Worm (Caenorhabditis elegans): ENCODE results near the gene nhr-128.

nhr-128 gene

ce11 chrV:2242630-2243029 is 20.8 kb downstream of the nhr-128 start, which contains the start of gene cyp-33C3:
TSS of gene cyp-33C3 (plus strand) at chrV:2242778.
- TF ChIP-seq aly-1 (tag; optimal IDR thresholded peaks at IDR 0.05): no peak
- TF ChIP-seq hnd-1 (tag; optimal IDR thresholded peaks at IDR 0.05): no peak
- TF ChIP-seq F13C5.2 (tag; optimal IDR thresholded peaks at IDR 0.05): no peak
- no peak for TF ChIP-seq hmbx-1 (tag; optimal IDR thresholded peaks at IDR 0.05)
- no peak for TF ChIP-seq B0310.2 (tag; optimal IDR thresholded peaks at IDR 0.05)
- no peak for TF ChIP-seq ama-1 (optimal IDR thresholded peaks at IDR 0.05)
- no peak for TF ChIP-seq tra-4 (tag; optimal IDR thresholded peaks at IDR 0.05)
- no peak for TF ChIP-seq pes-1 (GFP tag; IDR thresholded peaks at IDR 0.05)
- no peak for TF ChIP-seq flt-1 (GFP tag; IDR thresholded peaks at IDR 0.05)
- TF ChIP-seq ceh-13 (GFP tag; optimal IDR thresholded peaks at IDR 0.05): no peak
- no peak for TF ChIP-seq tbx-37 (GFP tag; conservative IDR thresholded peaks at IDR 0.05)
- TF ChIP-seq scrt-1 (GFP tag; IDR thresholded peaks at IDR 0.05): no peak
- no peak for TF ChIP-seq sea-1 (GFP tag; conservative IDR thresholded peaks at IDR 0.05)
- TF ChIP-seq ceh-36 (tag; optimal IDR thresholded peaks at IDR 0.05): no peak
- no peak for TF ChIP-seq tbx-11 (GFP tag; IDR thresholded peaks at IDR 0.05)
- TF ChIP-seq ets-7 (tag; optimal IDR thresholded peaks at IDR 0.05): no peak
- no peak for TF ChIP-seq hmg-4 (GFP tag; optimal IDR thresholded peaks at IDR 0.05)

- no peak for TF ChIP-seq pes-1 (GFP tag; IDR thresholded peaks at IDR 0.05)
- no peak for TF ChIP-seq ceh-13 (GFP tag; optimal IDR thresholded peaks at IDR 0.05)
- no peak for TF ChIP-seq hnd-1 (tag; optimal IDR thresholded peaks at IDR 0.05)
- no peak for TF ChIP-seq flt-1 (GFP tag; IDR thresholded peaks at IDR 0.05)
- TF ChIP-seq ets-7 (tag; optimal IDR thresholded peaks at IDR 0.05): no peak
- TF ChIP-seq hmg-4 (GFP tag; optimal IDR thresholded peaks at IDR 0.05): no peak
- TF ChIP-seq aly-1 (tag; optimal IDR thresholded peaks at IDR 0.05): no peak
- no peak for TF ChIP-seq tra-4 (tag; optimal IDR thresholded peaks at IDR 0.05)
- TF ChIP-seq F13C5.2 (tag; optimal IDR thresholded peaks at IDR 0.05): no peak
- TF ChIP-seq B0310.2 (tag; optimal IDR thresholded peaks at IDR 0.05): no peak
- TF ChIP-seq hmbx-1 (tag; optimal IDR thresholded peaks at IDR 0.05): no peak
- TF ChIP-seq ama-1 (optimal IDR thresholded peaks at IDR 0.05): no peak
- no peak for TF ChIP-seq sea-1 (GFP tag; conservative IDR thresholded peaks at IDR 0.05)
- no peak for TF ChIP-seq ceh-36 (tag; optimal IDR thresholded peaks at IDR 0.05)
Measured at ce11 chrV:2244751-2245150, 22.9 kb downstream of the nhr-128 start, which contains the start of gene cyp-33C5. TSS of gene cyp-33C5 (plus strand) at chrV:2245004.

- TF ChIP-seq hmbx-1 (tag; optimal IDR thresholded peaks at IDR 0.05) (no peak), F13C5.2 (tag; optimal IDR thresholded peaks at IDR 0.05) (no peak), tbx-11 (GFP tag; IDR thresholded peaks at IDR 0.05) (no peak), B0310.2 (tag; optimal IDR thresholded peaks at IDR 0.05) (no peak), tra-4 (tag; optimal IDR thresholded peaks at IDR 0.05) (no peak), ets-7 (tag; optimal IDR thresholded peaks at IDR 0.05) (no peak), hmg-4 (GFP tag; optimal IDR thresholded peaks at IDR 0.05) (no peak), aly-1 (tag; optimal IDR thresholded peaks at IDR 0.05) (no peak), ama-1 (optimal IDR thresholded peaks at IDR 0.05) (no peak), hnd-1 (tag; optimal IDR thresholded peaks at IDR 0.05) (no peak), ceh-13 (GFP tag; optimal IDR thresholded peaks at IDR 0.05) (no peak), sea-1 (GFP tag; conservative IDR thresholded peaks at IDR 0.05) (no peak), scrt-1 (GFP tag; IDR thresholded peaks at IDR 0.05) (no peak)
Measured at ce11 chrV:2249310-2249709, 27.4 kb downstream of the nhr-128 start, which contains the start of gene cyp-33C6. TSS of gene cyp-33C6 (minus strand) at chrV:2249410.

ce11 chrV:2250126-2250590 is 28.3 kb downstream of the nhr-128 start, which contains the start of gene cyp-33C7:
TSS of gene cyp-33C7 (plus strand) at chrV:2250540.
- TF ChIP-seq ama-1 (optimal IDR thresholded peaks at IDR 0.05) (no peak), hmg-4 (GFP tag; optimal IDR thresholded peaks at IDR 0.05) (no peak), F13C5.2 (tag; optimal IDR thresholded peaks at IDR 0.05) (no peak), hnd-1 (tag; optimal IDR thresholded peaks at IDR 0.05) (no peak), tbx-11 (GFP tag; IDR thresholded peaks at IDR 0.05) (no peak), B0310.2 (tag; optimal IDR thresholded peaks at IDR 0.05) (no peak), ceh-13 (GFP tag; optimal IDR thresholded peaks at IDR 0.05) (no peak), scrt-1 (GFP tag; IDR thresholded peaks at IDR 0.05) (no peak), ceh-36 (tag; optimal IDR thresholded peaks at IDR 0.05) (no peak), aly-1 (tag; optimal IDR thresholded peaks at IDR 0.05) (no peak), tbx-37 (GFP tag; conservative IDR thresholded peaks at IDR 0.05) (no peak), pes-1 (GFP tag; IDR thresholded peaks at IDR 0.05) (no peak), ets-7 (tag; optimal IDR thresholded peaks at IDR 0.05) (no peak), flt-1 (GFP tag; IDR thresholded peaks at IDR 0.05) (no peak), hmbx-1 (tag; optimal IDR thresholded peaks at IDR 0.05) (no peak), sea-1 (GFP tag; conservative IDR thresholded peaks at IDR 0.05) (no peak), tra-4 (tag; optimal IDR thresholded peaks at IDR 0.05) (no peak)

ce11 chrV:2251774-2252173 is 29.9 kb downstream of the nhr-128 start:
- no peak for TF ChIP-seq ama-1 (optimal IDR thresholded peaks at IDR 0.05)
- no peak for TF ChIP-seq ets-7 (tag; optimal IDR thresholded peaks at IDR 0.05)
- TF ChIP-seq B0310.2 (tag; optimal IDR thresholded peaks at IDR 0.05): no peak
- TF ChIP-seq ceh-13 (GFP tag; optimal IDR thresholded peaks at IDR 0.05): no peak
- no peak for TF ChIP-seq ceh-36 (tag; optimal IDR thresholded peaks at IDR 0.05)
- no peak for TF ChIP-seq sea-1 (GFP tag; conservative IDR thresholded peaks at IDR 0.05)
- no peak for TF ChIP-seq tbx-37 (GFP tag; conservative IDR thresholded peaks at IDR 0.05)
- TF ChIP-seq hmbx-1 (tag; optimal IDR thresholded peaks at IDR 0.05): no peak
- TF ChIP-seq tbx-11 (GFP tag; IDR thresholded peaks at IDR 0.05): no peak
- no peak for TF ChIP-seq aly-1 (tag; optimal IDR thresholded peaks at IDR 0.05)
- TF ChIP-seq scrt-1 (GFP tag; IDR thresholded peaks at IDR 0.05): no peak
- no peak for TF ChIP-seq pes-1 (GFP tag; IDR thresholded peaks at IDR 0.05)
- TF ChIP-seq F13C5.2 (tag; optimal IDR thresholded peaks at IDR 0.05): no peak
- no peak for TF ChIP-seq hmg-4 (GFP tag; optimal IDR thresholded peaks at IDR 0.05)
- TF ChIP-seq tra-4 (tag; optimal IDR thresholded peaks at IDR 0.05): no peak
- TF ChIP-seq flt-1 (GFP tag; IDR thresholded peaks at IDR 0.05): no peak
- TF ChIP-seq hnd-1 (tag; optimal IDR thresholded peaks at IDR 0.05): no peak

- TF ChIP-seq tbx-11 (GFP tag; IDR thresholded peaks at IDR 0.05) (no peak), hmbx-1 (tag; optimal IDR thresholded peaks at IDR 0.05) (no peak), ceh-13 (GFP tag; optimal IDR thresholded peaks at IDR 0.05) (no peak), scrt-1 (GFP tag; IDR thresholded peaks at IDR 0.05) (no peak), tra-4 (tag; optimal IDR thresholded peaks at IDR 0.05) (no peak), hnd-1 (tag; optimal IDR thresholded peaks at IDR 0.05) (no peak), aly-1 (tag; optimal IDR thresholded peaks at IDR 0.05) (no peak), sea-1 (GFP tag; conservative IDR thresholded peaks at IDR 0.05) (no peak), pes-1 (GFP tag; IDR thresholded peaks at IDR 0.05) (no peak), ama-1 (optimal IDR thresholded peaks at IDR 0.05) (no peak), ets-7 (tag; optimal IDR thresholded peaks at IDR 0.05) (no peak), B0310.2 (tag; optimal IDR thresholded peaks at IDR 0.05) (no peak), flt-1 (GFP tag; IDR thresholded peaks at IDR 0.05) (no peak), hmg-4 (GFP tag; optimal IDR thresholded peaks at IDR 0.05) (no peak), ceh-36 (tag; optimal IDR thresholded peaks at IDR 0.05) (no peak), tbx-37 (GFP tag; conservative IDR thresholded peaks at IDR 0.05) (no peak), F13C5.2 (tag; optimal IDR thresholded peaks at IDR 0.05) (no peak)
Measured at ce11 chrV:2254553-2255124, 32.8 kb downstream of the nhr-128 start, which contains the start of gene str-253. TSS of gene str-253 (minus strand) at chrV:2254603.

Data from whole organism, early embryonic.